Fruit fly (Drosophila melanogaster): ENCODE measurements around the gene CG34159.

Gene CG34159

DNA sequence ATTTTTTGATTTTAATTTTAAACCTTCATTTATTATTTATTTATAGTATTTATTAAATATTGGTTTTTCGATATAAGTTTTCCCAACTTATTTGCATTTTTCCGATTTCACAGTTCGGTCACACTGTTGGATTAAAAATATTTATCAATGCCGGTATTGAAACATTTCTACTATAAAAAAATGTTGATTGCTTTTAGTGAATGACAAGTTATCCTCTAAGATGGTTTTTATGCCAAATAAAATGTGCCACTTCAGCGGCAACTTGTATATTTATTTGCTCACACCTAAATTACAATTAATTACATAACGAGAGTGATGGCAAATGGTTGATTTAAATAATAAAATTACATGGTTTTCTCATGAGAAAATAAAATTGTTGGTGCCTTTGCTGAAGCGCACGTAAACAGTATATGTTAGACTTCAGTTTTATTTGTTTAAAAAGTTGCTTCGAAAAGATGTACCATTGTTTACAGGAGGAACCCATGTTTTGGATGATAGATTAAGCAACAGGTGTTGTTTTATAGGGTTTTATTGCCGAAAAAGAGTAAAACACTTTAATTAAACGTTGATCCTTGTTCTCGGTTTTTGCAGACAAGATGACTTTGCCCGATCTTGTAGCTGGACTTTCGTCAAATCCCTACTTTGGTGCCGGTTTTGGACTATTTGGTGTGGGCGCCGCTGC, 18.6 kb upstream of the CG34159 start, which contains the start of gene Bcs1:
TSS of gene Bcs1 (plus strand) at position 108 of the 682 bp plus-strand sequence.
- no peak for TF ChIP-seq noc (tag; optimal IDR thresholded peaks at IDR 0.05)

DNA sequence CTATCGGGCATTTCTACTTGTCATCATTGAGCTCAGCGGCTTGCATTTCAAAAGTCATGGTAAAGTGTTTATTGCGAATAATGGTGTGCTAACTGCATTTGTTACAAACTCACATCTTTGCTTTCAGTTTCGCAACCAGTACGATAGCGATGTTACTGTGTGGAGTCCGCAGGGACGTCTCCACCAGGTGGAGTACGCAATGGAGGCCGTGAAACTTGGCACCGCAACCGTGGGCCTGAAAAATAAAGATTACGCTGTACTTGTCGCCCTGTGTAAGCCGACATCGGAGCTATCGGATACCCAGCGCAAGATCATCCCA, 17.2 kb upstream of the CG34159 start:
- no peak for TF ChIP-seq noc (tag; optimal IDR thresholded peaks at IDR 0.05)

DNA sequence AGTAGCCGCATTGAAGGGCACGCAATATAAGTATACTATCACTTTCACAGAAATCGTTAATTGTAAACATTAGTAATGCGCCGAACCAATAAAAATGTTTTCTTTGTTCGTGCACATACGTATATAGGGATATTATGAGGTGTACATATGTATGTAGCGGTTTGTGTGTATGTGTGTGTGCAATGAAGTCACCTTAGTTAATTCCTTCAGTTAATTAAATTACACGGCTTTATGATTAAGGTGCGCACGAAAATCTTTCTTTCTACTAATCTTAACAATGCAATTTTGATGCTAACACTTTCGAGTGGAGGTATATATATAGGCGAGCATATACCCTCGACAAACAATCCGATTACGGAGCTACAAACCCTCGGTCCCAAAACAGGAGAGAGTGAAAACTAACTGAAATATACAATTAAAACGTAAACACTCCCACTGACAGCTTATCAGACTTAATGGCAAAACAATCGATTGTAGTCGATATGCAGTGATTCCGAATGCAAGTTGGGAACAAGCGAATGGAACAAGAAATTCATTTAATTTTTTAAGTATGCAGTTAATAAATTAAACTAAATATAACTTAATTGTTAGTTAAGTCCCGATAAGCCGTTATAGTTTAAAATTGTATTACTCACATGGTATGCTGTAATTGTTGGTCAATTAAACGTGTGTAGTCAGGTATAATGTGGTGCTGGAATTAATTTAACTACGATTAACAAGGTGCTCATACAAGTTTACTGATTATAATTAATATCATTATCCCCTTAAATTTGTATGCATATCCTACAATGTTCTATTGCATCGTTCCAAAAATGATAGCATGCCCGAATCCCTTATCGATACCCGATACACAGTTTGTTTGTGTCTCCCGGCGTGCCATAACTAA, 16.6 kb upstream of the CG34159 start, which contains the start of the genes Npc1a and Prosalpha6:
TSS of gene Npc1a (minus strand) at position 716 of the 886 bp plus-strand sequence.
TSS of gene Prosalpha6 (plus strand) at position 851 of the 886 bp plus-strand sequence.
- TF ChIP-seq noc (tag; optimal IDR thresholded peaks at IDR 0.05), result no peak

DNA sequence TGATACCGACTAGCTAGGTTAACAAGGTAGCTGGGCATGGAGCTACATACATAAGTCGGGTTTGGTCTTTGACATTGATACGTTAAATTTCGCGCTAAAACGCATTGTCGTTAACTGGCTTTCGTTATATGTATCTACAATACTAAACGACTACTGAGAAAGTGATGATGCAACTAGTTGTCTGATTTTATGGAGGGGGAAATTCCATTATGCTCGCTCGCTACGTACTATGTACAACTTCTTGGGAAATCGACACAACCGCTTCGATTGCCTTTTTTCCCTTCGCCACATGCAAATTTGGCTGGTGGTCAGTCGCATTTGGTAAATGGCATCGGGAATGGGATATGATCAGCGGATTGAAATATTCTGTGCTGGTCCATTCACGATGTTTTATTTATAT, 15.9 kb upstream of the CG34159 start:
- no peak for TF ChIP-seq noc (tag; optimal IDR thresholded peaks at IDR 0.05)

DNA sequence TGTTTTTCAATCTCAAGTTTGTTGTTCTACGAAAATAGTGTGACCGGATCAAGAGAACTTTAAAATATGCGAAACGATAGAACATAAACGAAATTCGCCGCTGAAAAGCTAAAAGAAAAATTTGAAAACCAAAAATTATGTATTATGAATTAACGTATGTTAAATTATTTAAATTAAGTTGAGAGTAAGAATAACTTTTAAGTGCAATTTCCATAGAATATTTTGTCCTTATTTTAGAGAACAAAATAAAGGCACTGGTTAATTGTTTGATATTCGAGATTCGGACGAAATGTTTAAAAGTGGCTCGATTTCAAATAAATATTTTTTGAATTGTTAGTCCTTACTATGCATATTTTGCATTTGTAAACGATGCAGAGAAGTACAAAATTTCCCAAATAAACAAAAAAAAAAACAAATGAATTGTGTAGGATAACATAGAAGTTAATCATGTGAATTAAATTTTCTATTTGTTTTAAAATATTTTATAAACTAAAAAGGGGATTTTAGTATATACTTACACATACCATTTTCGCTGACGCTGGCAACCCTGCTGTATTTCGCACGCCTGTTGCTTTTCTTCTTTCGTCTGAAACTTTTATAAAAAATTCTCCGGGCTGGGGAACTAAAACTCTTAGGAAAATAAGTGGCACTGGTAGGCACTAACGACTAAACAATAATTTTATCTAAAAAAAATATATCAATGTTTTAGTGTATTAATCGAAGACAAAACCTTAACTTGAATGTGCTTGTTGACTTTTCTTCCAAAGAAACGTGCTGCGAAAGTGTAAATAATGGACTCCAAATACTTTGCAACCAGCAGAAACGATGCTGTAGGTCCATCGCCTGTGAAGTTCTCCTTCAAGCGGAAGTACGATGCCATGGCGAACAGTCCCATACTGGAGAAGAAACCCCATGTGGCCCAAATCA, 6.8 kb upstream of the CG34159 start, which contains the start of the genes CG5727 and ath:
TSS of gene CG5727 (minus strand) at position 51 of the 927 bp plus-strand sequence.
TSS of gene ath (plus strand) at position 513 of the 927 bp plus-strand sequence.
- no peak for TF ChIP-seq noc (tag; optimal IDR thresholded peaks at IDR 0.05)

DNA sequence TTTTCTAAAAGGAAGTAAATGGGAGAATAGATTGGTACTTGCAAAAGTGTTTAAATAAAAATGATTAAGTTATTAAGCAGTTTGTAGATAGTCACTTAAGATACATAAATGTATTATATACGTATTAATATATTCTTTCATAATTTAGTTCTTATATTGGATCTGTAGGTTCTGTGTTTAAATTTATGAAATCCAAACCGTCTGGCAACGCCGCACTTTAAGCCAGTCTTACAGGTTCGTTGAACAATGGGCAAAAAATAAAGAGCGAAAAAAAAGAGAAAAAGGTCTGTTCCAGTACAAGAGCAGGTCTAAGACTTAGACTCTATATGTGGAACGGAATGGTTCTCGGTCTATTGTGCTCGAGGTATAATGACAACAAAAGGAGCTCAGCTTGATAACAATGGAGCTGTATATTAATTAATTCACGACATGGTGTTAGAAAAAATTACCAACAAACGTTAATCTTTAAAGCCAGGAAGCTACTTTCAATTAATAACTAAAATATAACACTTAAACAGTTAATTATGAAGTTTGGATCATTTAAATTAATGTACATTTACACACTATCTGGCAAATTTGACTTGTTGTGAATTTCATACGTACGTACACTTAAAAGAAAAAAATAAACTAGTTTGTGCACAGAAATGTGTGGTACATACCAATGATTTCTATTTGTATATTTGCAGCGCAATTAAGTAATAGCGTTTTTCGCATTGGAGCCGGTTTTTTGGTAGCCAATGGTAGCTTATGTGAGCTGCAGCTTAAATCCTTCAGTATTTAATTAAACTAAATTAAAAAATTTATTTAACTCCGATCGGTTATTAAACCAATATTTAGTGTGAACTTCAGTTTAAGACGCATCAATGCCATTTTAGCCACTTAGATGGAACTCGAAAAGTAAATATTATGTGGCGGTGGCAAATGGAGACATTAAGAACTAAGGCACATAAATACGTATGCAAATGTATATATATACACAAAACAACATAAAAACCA, 5.0 kb upstream of the CG34159 start, which contains the start of gene CG5731:
TSS of gene CG5731 (minus strand) at position 946 of the 996 bp plus-strand sequence.
- TF ChIP-seq noc (tag; optimal IDR thresholded peaks at IDR 0.05), result no peak

DNA sequence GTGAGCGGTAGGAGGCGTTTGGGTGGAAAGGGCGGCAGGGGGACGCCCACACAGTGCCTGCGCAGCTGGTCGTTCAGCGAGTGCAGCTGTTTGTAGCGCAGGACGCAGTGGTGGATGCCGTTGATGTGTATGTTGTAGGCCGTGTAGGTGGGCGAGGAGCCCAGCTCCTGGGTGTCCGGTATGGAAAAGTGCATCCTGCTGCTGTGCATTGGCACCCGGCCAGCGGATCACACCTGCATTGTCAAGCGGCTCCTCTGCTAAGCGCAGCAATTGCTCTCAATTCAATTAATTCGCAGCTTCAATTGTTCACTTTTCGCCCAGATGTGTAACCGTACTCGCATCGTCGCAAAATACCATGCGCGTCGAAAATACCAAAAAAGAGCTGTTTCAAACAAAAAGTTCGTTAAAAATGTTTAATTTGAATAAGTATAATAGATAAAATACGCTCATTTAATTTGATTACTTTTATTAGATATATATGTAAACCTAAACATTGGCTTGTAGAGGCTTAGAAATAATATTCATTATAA, 2.6 kb upstream of the CG34159 start, which contains the start of gene Snx17:
TSS of gene Snx17 (minus strand) at position 329 of the 530 bp plus-strand sequence.
- no peak for TF ChIP-seq noc (tag; optimal IDR thresholded peaks at IDR 0.05)

DNA sequence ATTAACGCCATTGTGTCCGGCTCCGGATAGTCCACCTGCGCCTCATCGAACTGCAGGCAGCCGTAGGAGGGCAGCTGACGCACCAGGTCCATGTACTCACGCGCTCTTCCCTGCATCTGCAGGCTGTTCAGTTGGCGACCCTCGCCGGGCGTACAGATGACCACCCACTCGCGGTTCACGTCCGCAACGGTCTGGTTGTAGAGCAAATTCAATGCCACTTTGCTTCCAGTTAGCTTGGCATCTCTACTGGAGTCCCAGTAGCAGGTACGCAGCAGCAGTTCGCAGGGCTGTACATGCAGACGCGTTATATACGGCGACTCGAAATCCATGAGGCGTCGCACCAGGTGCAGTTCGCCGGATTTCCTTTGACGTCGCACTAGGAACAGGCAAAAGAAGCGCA, 1.8 kb upstream of the CG34159 start:
- TF ChIP-seq noc (tag; optimal IDR thresholded peaks at IDR 0.05), result no peak

DNA sequence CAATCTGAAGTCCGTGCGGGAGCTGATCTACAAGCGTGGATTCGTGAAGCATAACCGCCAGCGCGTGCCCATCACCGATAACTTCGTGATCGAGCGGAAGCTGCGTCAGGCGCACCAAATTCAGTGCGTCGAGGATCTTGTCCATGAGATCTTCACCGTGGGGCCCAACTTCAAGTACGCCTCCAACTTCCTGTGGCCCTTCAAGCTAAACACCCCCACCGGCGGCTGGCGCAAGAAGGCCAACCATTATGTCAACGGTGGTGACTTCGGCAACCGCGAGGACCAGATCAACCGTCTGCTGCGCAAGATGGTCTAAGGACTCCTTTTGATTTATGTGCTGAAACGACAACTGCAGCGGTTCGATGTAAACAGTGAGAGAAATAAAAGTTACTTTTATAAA, 2.4 kb downstream of the CG34159 start:
- no peak for TF ChIP-seq noc (tag; optimal IDR thresholded peaks at IDR 0.05)

DNA sequence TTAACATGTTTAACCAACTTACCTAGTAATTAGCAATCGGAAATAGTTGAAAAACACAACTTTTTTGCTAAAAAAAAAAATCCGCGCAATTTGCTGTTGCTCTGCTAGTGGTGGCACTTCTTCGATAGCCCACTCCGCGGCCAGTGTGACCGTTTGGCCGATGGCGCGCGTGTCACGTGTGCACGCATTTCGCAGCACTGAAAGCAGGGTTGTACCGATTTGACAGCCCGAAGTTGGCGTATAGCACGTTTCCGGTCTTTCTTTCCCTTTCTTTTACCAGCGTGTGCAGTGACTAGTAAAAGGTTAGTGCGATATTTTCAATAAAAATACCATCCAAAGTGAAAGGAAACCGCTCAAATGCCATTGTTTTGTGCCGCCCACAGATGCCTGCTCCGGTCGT, 3.3 kb downstream of the CG34159 start, which contains the start of the genes Ripalpha and RpL7:
TSS of gene Ripalpha (minus strand) at position 128 of the 400 bp plus-strand sequence.
TSS of gene RpL7 (plus strand) at position 158 of the 400 bp plus-strand sequence.
- TF ChIP-seq noc (tag; optimal IDR thresholded peaks at IDR 0.05), result peak; percentile 88

DNA sequence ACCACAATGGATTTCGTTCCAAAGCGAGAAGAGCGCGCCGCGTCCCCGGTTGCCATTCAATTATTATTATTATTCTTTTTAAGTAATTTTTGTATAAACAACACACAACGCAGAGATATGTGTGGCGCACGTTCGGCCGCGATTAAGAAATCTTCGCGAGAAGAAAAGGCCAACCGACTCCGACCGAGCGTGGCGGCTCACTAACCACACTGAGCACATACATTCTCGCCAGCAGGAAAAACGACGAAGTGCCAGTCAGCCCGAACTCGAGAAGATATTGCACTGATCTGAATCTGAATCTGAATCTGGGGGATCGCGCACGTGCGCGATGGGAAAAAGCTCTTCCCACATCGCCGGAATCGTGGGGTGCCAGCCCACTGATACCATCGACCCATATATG, 5.2 kb downstream of the CG34159 start, which contains the start of gene Sur:
TSS of gene Sur (minus strand) at position 207 of the 400 bp plus-strand sequence.
- TF ChIP-seq noc (tag; optimal IDR thresholded peaks at IDR 0.05), result no peak

DNA sequence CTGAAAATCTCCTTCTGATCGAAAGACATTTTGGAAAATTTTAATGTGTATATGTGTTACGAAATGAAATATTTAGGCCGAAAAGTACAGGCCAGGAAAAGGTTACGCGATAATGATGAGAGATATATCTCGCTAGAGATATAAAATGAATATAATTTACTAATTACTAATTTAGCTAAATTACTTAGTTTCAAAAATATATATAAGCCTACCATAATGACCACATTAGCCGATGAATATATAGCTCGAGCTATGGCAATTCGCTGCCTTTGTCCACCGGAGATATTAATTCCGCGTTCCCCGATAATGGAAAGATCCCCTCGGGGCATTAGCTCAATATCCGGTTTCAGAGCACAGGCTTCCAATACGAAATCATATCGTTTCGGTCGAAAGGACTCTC, 12.7 kb downstream of the CG34159 start, which contains the start of gene Fum4:
TSS of gene Fum4 (minus strand) at position 101 of the 400 bp plus-strand sequence.
- TF ChIP-seq noc (tag; optimal IDR thresholded peaks at IDR 0.05), result no peak

DNA sequence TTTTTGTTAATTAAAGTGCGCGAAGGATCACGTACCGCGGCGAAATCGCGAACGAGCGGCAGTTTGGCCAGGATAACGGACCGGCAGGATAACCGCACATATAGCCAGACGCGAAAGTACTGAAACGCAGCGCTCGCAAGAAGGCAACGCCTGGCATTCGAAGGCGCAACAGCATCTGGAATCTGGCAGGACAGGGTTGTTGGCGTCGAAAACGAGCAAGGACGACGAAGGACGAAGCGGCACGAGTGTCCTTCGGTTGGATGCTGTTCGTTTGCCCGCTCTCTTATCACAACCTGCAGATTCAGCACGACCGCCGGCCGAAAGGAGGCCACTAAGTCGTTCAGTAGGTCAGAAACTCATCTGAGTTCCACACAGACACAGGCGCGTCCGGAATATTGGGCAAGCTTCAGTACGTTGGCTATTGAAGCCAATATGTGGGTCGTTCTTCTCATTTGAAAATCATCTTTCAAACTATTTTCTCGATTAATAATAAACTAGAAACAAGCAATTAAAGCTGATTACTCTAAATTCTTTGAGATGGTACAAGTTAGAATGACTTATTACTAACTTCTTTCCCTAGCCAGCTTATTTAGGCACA, 23.8 kb downstream of the CG34159 start, which contains the start of gene CG44153:
TSS of gene CG44153 (minus strand) at position 75 of the 598 bp plus-strand sequence.
- TF ChIP-seq noc (tag; optimal IDR thresholded peaks at IDR 0.05), result no peak
